Worm (Caenorhabditis elegans): ENCODE data around the gene C41A3.2.
A peak's percentile ranks its signal among the peaks of the same experiment; 100 is the strongest.

Gene C41A3.2

ce11 chrX:5433912-5434311, 19.8 kb upstream of the C41A3.2 start:
- TF ChIP-seq nhr-48 (tag; optimal IDR thresholded peaks at IDR 0.05) (no peak), unc-62 (GFP tag; optimal IDR thresholded peaks at IDR 0.05 in 1 of 2) (peak in 1 of 2 experiments; percentile 94), unc-62 (tag; optimal IDR thresholded peaks at IDR 0.05) (no peak)

ce11 chrX:5429335-5429734, 15.2 kb upstream of the C41A3.2 start:
- TF ChIP-seq arid-1 (GFP tag; conservative IDR thresholded peaks at IDR 0.05) (peak; percentile 86), unc-130 (GFP tag; optimal IDR thresholded peaks at IDR 0.05) (peak; percentile 33), pha-4 (GFP tag; IDR thresholded peaks at IDR 0.05) (no peak), pha-4 (tag; optimal IDR thresholded peaks at IDR 0.05) (peak; percentile 93), pqm-1 (tag; optimal IDR thresholded peaks at IDR 0.05) (peak; percentile 79), mes-2 (tag; optimal IDR thresholded peaks at IDR 0.05; ENCODE audit: poor library complexity, severe bottlenecking) (peak; percentile 97), lin-29 (GFP tag; IDR thresholded peaks at IDR 0.05) (peak; percentile 96), lin-15B (tag; optimal IDR thresholded peaks at IDR 0.05) (no peak), unc-39 (tag; optimal IDR thresholded peaks at IDR 0.05) (no peak), nhr-111 (GFP tag; optimal IDR thresholded peaks at IDR 0.05) (no peak), F37D6.2 (tag; optimal IDR thresholded peaks at IDR 0.05) (peak; percentile 97), mdl-1 (tag; optimal IDR thresholded peaks at IDR 0.05) (peak; percentile 91 to 92), nhr-41 (GFP tag; IDR thresholded peaks at IDR 0.05) (peak; percentile 89), F26F4.8 (GFP tag; conservative IDR thresholded peaks at IDR 0.05) (no peak), madf-5 (GFP tag; IDR thresholded peaks at IDR 0.05) (peak in 1 of 2 experiments; percentile 6; a peak in 1 of 4 replicates), nhr-28 (tag; optimal IDR thresholded peaks at IDR 0.05) (peak; percentile 92), hlh-11 (tag; optimal IDR thresholded peaks at IDR 0.05) (peak; percentile 95), ZK546.5 (tag; optimal IDR thresholded peaks at IDR 0.05) (peak; percentile 10 to 55), dpl-1 (GFP tag; optimal IDR thresholded peaks at IDR 0.05) (peak; percentile 72), snpc-4 (tag; optimal IDR thresholded peaks at IDR 0.05) (no peak), Y5F2A.4 (GFP tag; optimal IDR thresholded peaks at IDR 0.05) (peak; percentile 92), nhr-102 (tag; optimal IDR thresholded peaks at IDR 0.05) (peak; percentile 99), Y48G9A.11 (GFP tag; IDR thresholded peaks at IDR 0.05) (no peak), aha-1 (tag) (peak; percentile 100), hlh-30 (tag; optimal IDR thresholded peaks at IDR 0.05; ENCODE audit: insufficient read depth) (peak; percentile 90), zfp-3 (GFP tag; conservative IDR thresholded peaks at IDR 0.05) (peak; percentile 94), hif-1 (tag; optimal IDR thresholded peaks at IDR 0.05) (peak; percentile 74 to 81), saeg-2 (GFP tag; IDR thresholded peaks at IDR 0.05) (peak; percentile 92), nhr-77 (tag; optimal IDR thresholded peaks at IDR 0.05) (peak; percentile 99), fkh-10 (GFP tag; optimal IDR thresholded peaks at IDR 0.05) (peak; percentile 77), ceh-32 (tag; optimal IDR thresholded peaks at IDR 0.05; ENCODE audit: poor library complexity) (peak; percentile 84), nhr-76 (tag; optimal IDR thresholded peaks at IDR 0.05) (peak; percentile 76), ceh-44 (GFP tag; IDR thresholded peaks at IDR 0.05) (no peak), dmd-6 (GFP tag; IDR thresholded peaks at IDR 0.05) (peak; percentile 97), php-3 (GFP tag; IDR thresholded peaks at IDR 0.05) (peak; percentile 98), hmg-1.1 (GFP tag; IDR thresholded peaks at IDR 0.05) (peak; percentile 99), skn-1 (tag; optimal IDR thresholded peaks at IDR 0.05) (peak; percentile 24), set-16 (GFP tag; IDR thresholded peaks at IDR 0.05) (no peak), spr-1 (tag; optimal IDR thresholded peaks at IDR 0.05) (peak; percentile 97), ZK337.2 (GFP tag; IDR thresholded peaks at IDR 0.05) (0 out of 2 replicates have a peak, but pooled peaks have one; percentile 59), lir-3 (tag; optimal IDR thresholded peaks at IDR 0.05) (peak; percentile 92), Y75B8A.6 (GFP tag; IDR thresholded peaks at IDR 0.05) (peak; percentile 77; the same call in 1 of the 2 replicates), ceh-62 (tag; optimal IDR thresholded peaks at IDR 0.05) (no peak), daf-19 (GFP tag; conservative IDR thresholded peaks at IDR 0.05) (peak; percentile 97), lim-7 (GFP tag; IDR thresholded peaks at IDR 0.05) (peak; percentile 77), tra-1 (GFP tag; IDR thresholded peaks at IDR 0.05) (peak; percentile 91), zag-1 (tag; optimal IDR thresholded peaks at IDR 0.05) (peak; percentile 89)

All from whole organism, L4 larva.